Fruit fly (Drosophila melanogaster) whole organism, prepupa: ENCODE data around the gene lute.

ENCODE experiments used
- Blimp-1 ChIP-seq: fragments of 200-800 bp; sonication (Bioruptor generic); optimal IDR thresholded peaks from 3 replicates; lab custom pipeline; 2017; ENCODE audit warnings: missing biosample characterization, missing genetic modification characterization, mild to moderate bottlenecking, moderate library complexity, missing genetic modification reagents
- CG10631 ChIP-seq: fragments of 200-800 bp; sonication (Bioruptor generic); optimal IDR thresholded peaks from 2 replicates; lab custom pipeline; 2016; ENCODE audit warnings: missing biosample characterization, missing genetic modification characterization
- CG10669 ChIP-seq: fragments of 200-800 bp; sonication (Bioruptor generic); optimal IDR thresholded peaks from 3 replicates; lab custom pipeline; 2018; ENCODE audit warnings: missing biosample characterization, mild to moderate bottlenecking, missing genetic modification characterization, moderate library complexity
- CG11294 ChIP-seq: fragments of 200-800 bp; sonication (Bioruptor generic); IDR thresholded peaks from 2 replicates; pipeline ENCODE4 v1.3.6; 2022; ENCODE audit warnings: missing biosample characterization, missing genetic modification characterization
- CG11762 ChIP-seq: fragments of 200-800 bp; sonication (Bioruptor generic); optimal IDR thresholded peaks from 3 replicates; lab custom pipeline; 2016; ENCODE audit warnings: missing biosample characterization, missing genetic modification characterization; ENCODE audit not compliant: insufficient read depth
- CG11902 ChIP-seq: fragments of 200-800 bp; sonication (Bioruptor generic); optimal IDR thresholded peaks from 3 replicates; lab custom pipeline; 2016; ENCODE audit warnings: missing biosample characterization, missing genetic modification characterization
- CG15336 ChIP-seq: fragments of 200-800 bp; sonication (Bioruptor generic); IDR thresholded peaks from 2 replicates; pipeline ENCODE4 v1.3.6; 2022; ENCODE audit warnings: missing biosample characterization, missing genetic modification characterization
- CG16779 ChIP-seq: fragments of 200-800 bp; sonication (Bioruptor generic); optimal IDR thresholded peaks from 3 replicates; lab custom pipeline; 2017; ENCODE audit warnings: missing biosample characterization, mild to moderate bottlenecking, missing genetic modification characterization
- CG3032 ChIP-seq: fragments of 200-800 bp; optimal IDR thresholded peaks from 2 replicates; lab custom pipeline; 2019; ENCODE audit warnings: missing biosample characterization, mild to moderate bottlenecking, missing genetic modification characterization, moderate library complexity
- CG32006 ChIP-seq: fragments of 200-800 bp; sonication (Bioruptor generic); optimal IDR thresholded peaks from 3 replicates; lab custom pipeline; 2017; ENCODE audit warnings: missing biosample characterization, mild to moderate bottlenecking, missing genetic modification characterization
- CG3919 ChIP-seq: fragments of 200-800 bp; sonication (Bioruptor generic); optimal IDR thresholded peaks from 3 replicates; lab custom pipeline; 2016; ENCODE audit warnings: missing biosample characterization, missing genetic modification characterization
- CG4318 ChIP-seq: fragments of 200-800 bp; sonication (Bioruptor generic); optimal IDR thresholded peaks from 3 replicates; lab custom pipeline; 2017; ENCODE audit warnings: missing biosample characterization, mild to moderate bottlenecking, missing genetic modification characterization
- CG6163 ChIP-seq: fragments of 200-800 bp; sonication (Bioruptor generic); IDR thresholded peaks from 3 replicates; pipeline ENCODE4 v1.3.6; 2022; ENCODE audit warnings: missing biosample characterization, missing genetic modification characterization
- CG6792 ChIP-seq: fragments of 200-800 bp; sonication (Bioruptor generic); optimal IDR thresholded peaks from 3 replicates; lab custom pipeline; 2016; ENCODE audit warnings: missing biosample characterization, missing genetic modification characterization
- CG8119 ChIP-seq: fragments of 200-800 bp; sonication (Bioruptor generic); IDR thresholded peaks from 3 replicates; pipeline ENCODE4 v1.3.6; 2022; ENCODE audit warnings: missing biosample characterization, missing genetic modification characterization
- CG8319 ChIP-seq: fragments of 200-800 bp; sonication (Bioruptor generic); optimal IDR thresholded peaks from 3 replicates; lab custom pipeline; 2016; ENCODE audit warnings: missing biosample characterization, missing genetic modification characterization
- CG9139 ChIP-seq: fragments of 200-800 bp; sonication (Bioruptor generic); optimal IDR thresholded peaks from 3 replicates; lab custom pipeline; 2017; ENCODE audit warnings: missing biosample characterization, mild to moderate bottlenecking, missing genetic modification characterization
- Eip75B ChIP-seq: fragments of 200-800 bp; sonication (Bioruptor generic); optimal IDR thresholded peaks from 3 replicates; lab custom pipeline; 2016; ENCODE audit warnings: missing biosample characterization, missing genetic modification characterization
- Eip78C ChIP-seq: fragments of 200-800 bp; sonication (Bioruptor generic); peaks from one replicate; lab custom pipeline; 2016; ENCODE audit warnings: missing biosample characterization, missing genetic modification characterization
- Eip93F ChIP-seq: fragments of 200-800 bp; sonication (Bioruptor generic); optimal IDR thresholded peaks from 2 replicates; lab custom pipeline; 2016; ENCODE audit warnings: missing biosample characterization, mild to moderate bottlenecking, missing genetic modification characterization
- Ets96B ChIP-seq: fragments of 200-800 bp; optimal IDR thresholded peaks from 2 replicates; lab custom pipeline; 2019; ENCODE audit warnings: missing biosample characterization, mild to moderate bottlenecking, missing genetic modification characterization, moderate library complexity
- Gug ChIP-seq: fragments of 200-800 bp; sonication (Bioruptor generic); IDR thresholded peaks from 2 replicates; pipeline ENCODE4 v1.3.6; 2022; ENCODE audit warnings: missing biosample characterization, missing genetic modification characterization
- Hr4 ChIP-seq: fragments of 200-800 bp; sonication (Bioruptor generic); optimal IDR thresholded peaks from 3 replicates; lab custom pipeline; 2016; ENCODE audit warnings: missing biosample characterization, missing genetic modification characterization
- Lpt ChIP-seq: fragments of 200-800 bp; sonication (Bioruptor generic); optimal IDR thresholded peaks from 3 replicates; lab custom pipeline; 2016; ENCODE audit warnings: missing biosample characterization, missing genetic modification characterization
- Met ChIP-seq: fragments of 200-800 bp; sonication (Bioruptor generic); optimal IDR thresholded peaks from 3 replicates; lab custom pipeline; 2016; ENCODE audit warnings: missing biosample characterization, missing genetic modification characterization
- OdsH ChIP-seq: fragments of 200-800 bp; sonication (Bioruptor generic); optimal IDR thresholded peaks from 3 replicates; lab custom pipeline; 2016; ENCODE audit warnings: missing biosample characterization, missing genetic modification characterization
- Smox ChIP-seq: fragments of 200-800 bp; sonication (Bioruptor generic); optimal IDR thresholded peaks from 3 replicates; lab custom pipeline; 2016; ENCODE audit warnings: missing biosample characterization, missing genetic modification characterization
- Sox102F ChIP-seq: fragments of 200-800 bp; sonication (Bioruptor generic); optimal IDR thresholded peaks from 2 replicates; lab custom pipeline; 2016; ENCODE audit warnings: missing biosample characterization, mild to moderate bottlenecking, missing genetic modification characterization
- Sox14 ChIP-seq: fragments of 200-800 bp; sonication (Bioruptor generic); optimal IDR thresholded peaks from 3 replicates; lab custom pipeline; 2016; ENCODE audit warnings: missing biosample characterization, missing genetic modification characterization
- Sox15 ChIP-seq: fragments of 200-800 bp; sonication (Bioruptor generic); optimal IDR thresholded peaks from 3 replicates; lab custom pipeline; 2016; ENCODE audit warnings: missing biosample characterization, missing genetic modification characterization
- achi ChIP-seq: fragments of 200-800 bp; sonication (Bioruptor generic); optimal IDR thresholded peaks from 3 replicates; lab custom pipeline; 2016; ENCODE audit warnings: missing biosample characterization, missing genetic modification characterization
- acj6 ChIP-seq: fragments of 200-800 bp; sonication (Bioruptor generic); optimal IDR thresholded peaks from 3 replicates; lab custom pipeline; 2016; ENCODE audit warnings: missing biosample characterization, missing genetic modification characterization
- dac ChIP-seq: fragments of 200-800 bp; sonication (Bioruptor generic); optimal IDR thresholded peaks from 2 replicates; lab custom pipeline; 2017; ENCODE audit warnings: missing biosample characterization, mild to moderate bottlenecking, missing genetic modification characterization
- dsx ChIP-seq: fragments of 200-800 bp; optimal IDR thresholded peaks from 3 replicates; lab custom pipeline; 2019; ENCODE audit warnings: missing biosample characterization, mild to moderate bottlenecking, missing genetic modification characterization, moderate library complexity; ENCODE audit not compliant: poor library complexity, severe bottlenecking
- eg ChIP-seq: fragments of 200-800 bp; sonication (Bioruptor generic); IDR thresholded peaks from 3 replicates; pipeline ENCODE4 v1.3.6; 2022; ENCODE audit warnings: missing biosample characterization, missing genetic modification characterization
- esn ChIP-seq: fragments of 200-800 bp; sonication (Bioruptor generic); optimal IDR thresholded peaks from 2 replicates; lab custom pipeline; 2016; ENCODE audit warnings: missing biosample characterization, mild to moderate bottlenecking, missing genetic modification characterization, moderate library complexity
- fd59A ChIP-seq: fragments of 200-800 bp; sonication (Bioruptor generic); optimal IDR thresholded peaks from 2 replicates; lab custom pipeline; 2017; ENCODE audit warnings: missing biosample characterization, mild to moderate bottlenecking, missing genetic modification characterization, missing genetic modification reagents
- fd85E ChIP-seq: fragments of 200-800 bp; sonication (Bioruptor generic); optimal IDR thresholded peaks from 3 replicates; lab custom pipeline; 2016; ENCODE audit warnings: missing biosample characterization, missing genetic modification characterization
- fkh ChIP-seq: fragments of 200-800 bp; sonication (Bioruptor generic); optimal IDR thresholded peaks from 3 replicates; lab custom pipeline; 2017; ENCODE audit warnings: missing biosample characterization, mild to moderate bottlenecking, missing genetic modification characterization, moderate library complexity
- lz ChIP-seq: fragments of 200-800 bp; sonication (Bioruptor generic); optimal IDR thresholded peaks from 3 replicates; lab custom pipeline; 2016; ENCODE audit warnings: missing biosample characterization, missing genetic modification characterization
- salr ChIP-seq, 2 experiments: fragments of 200-800 bp; sonication (Bioruptor generic); optimal IDR thresholded peaks; 3 replicates each; lab custom pipeline; 2016 to 2018; ENCODE audit warnings: missing biosample characterization in 2 of 2, missing genetic modification characterization in 2 of 2, mild to moderate bottlenecking in 1 of 2
- spab ChIP-seq: fragments of 200-800 bp; sonication (Bioruptor generic); optimal IDR thresholded peaks from 2 replicates; lab custom pipeline; 2017; ENCODE audit warnings: missing biosample characterization, mild to moderate bottlenecking, missing genetic modification characterization, missing genetic modification reagents
- ss ChIP-seq, 2 experiments: fragments of 200-800 bp; sonication (Bioruptor generic); optimal IDR thresholded peaks; 2 replicates in 1 of 2; 3 replicates in 1 of 2; lab custom pipeline; 2017 to 2018; ENCODE audit warnings: mild to moderate bottlenecking in 2 of 2, missing biosample characterization in 2 of 2, missing genetic modification characterization in 2 of 2, moderate library complexity in 1 of 2
- svp ChIP-seq: fragments of 200-800 bp; sonication (Bioruptor generic); peaks from one replicate; lab custom pipeline; 2016; ENCODE audit warnings: missing biosample characterization, missing genetic modification characterization
- topi ChIP-seq: fragments of 200-800 bp; sonication (Bioruptor generic); optimal IDR thresholded peaks from 3 replicates; lab custom pipeline; 2016; ENCODE audit warnings: missing biosample characterization, missing genetic modification characterization
- vri ChIP-seq: fragments of 200-800 bp; sonication (Bioruptor generic); optimal IDR thresholded peaks from 3 replicates; lab custom pipeline; 2016; ENCODE audit warnings: missing biosample characterization, mild to moderate bottlenecking, missing genetic modification characterization

The lute gene

dm6 chr3R:17391313-17391845 is 11.6 kb downstream of the lute start, which contains the start of the genes Brf and sds22 (continued):
- TF ChIP-seq CG16779 (tag; lab: Kevin White, UChicago) = peak; percentile 77
- peak; percentile 95 for TF ChIP-seq achi (GFP tag; lab: Kevin White, UChicago)
- TF ChIP-seq Eip78C = peak; percentile 97
- TF ChIP-seq topi = peak; percentile 96
- peak; percentile 96 for TF ChIP-seq CG3032 (tag; lab: Kevin White, UChicago)
- TF ChIP-seq OdsH (GFP tag; lab: Kevin White, UChicago) = peak; percentile 97
- TF ChIP-seq Eip75B (GFP tag; lab: Kevin White, UChicago) = peak; percentile 94
- TF ChIP-seq CG11762 (GFP tag; lab: Kevin White, UChicago) = peak; percentile 92
- peak; percentile 91 for TF ChIP-seq Lpt (GFP tag; lab: Kevin White, UChicago)
- TF ChIP-seq esn (GFP tag; lab: Kevin White, UChicago) = peak; percentile 97
- peak; percentile 95 for TF ChIP-seq CG3919 (GFP tag; lab: Kevin White, UChicago)
- peak; percentile 89 for TF ChIP-seq CG15336
- TF ChIP-seq CG9139 (GFP tag; lab: Kevin White, UChicago) = peak; percentile 85
- TF ChIP-seq Eip93F (GFP tag; lab: Kevin White, UChicago) = peak; percentile 86
- TF ChIP-seq Sox102F (GFP tag; lab: Kevin White, UChicago) = peak; percentile 94
- peak; percentile 96 for TF ChIP-seq Hr4
- peak; percentile 98 for TF ChIP-seq CG10631 (GFP tag; lab: Kevin White, UChicago)
- peak; percentile 90 for TF ChIP-seq vri
- TF ChIP-seq lz (GFP tag; lab: Kevin White, UChicago) = peak; percentile 97
- TF ChIP-seq Met (GFP tag; lab: Kevin White, UChicago) = peak; percentile 96
- peak; percentile 94 for TF ChIP-seq Sox15 (GFP tag; lab: Kevin White, UChicago)
- peak; percentile 93 for TF ChIP-seq CG11902
- TF ChIP-seq Sox14 = peak; percentile 96

dm6 chr3R:17394318-17395188 is 14.8 kb downstream of the lute start, which contains the start of gene CREG:
Gene CREG, minus strand, starts transcription at chr3R:17394640.
- TF ChIP-seq Ets96B (no peak), topi (peak; percentile 65), acj6 (GFP tag; lab: Kevin White, UChicago) (peak; percentile 32), CG10669 (GFP tag; lab: Kevin White, UChicago) (peak; percentile 6), CG8319 (GFP tag; lab: Kevin White, UChicago) (no peak), CG3919 (GFP tag; lab: Kevin White, UChicago) (peak; percentile 53), fd85E (GFP tag; lab: Kevin White, UChicago) (no peak), Blimp-1 (peak; percentile 11), vri (peak; percentile 10), eg (GFP tag; lab: Robert Waterston, UW) (no peak), svp (GFP tag; lab: Kevin White, UChicago) (peak; percentile 96), fkh (GFP tag; lab: Kevin White, UChicago) (peak; percentile 20), ss (GFP tag; optimal IDR thresholded peaks at IDR 0.05; lab: Kevin White, UChicago) (peak; percentile 5 to 24), Gug (GFP tag; lab: Robert Waterston, UW) (no peak), CG32006 (GFP tag; lab: Kevin White, UChicago) (peak; percentile 69), esn (GFP tag; lab: Kevin White, UChicago) (peak; percentile 72), fd59A (GFP tag; lab: Kevin White, UChicago) (no peak), Eip78C (peak; percentile 88), spab (GFP tag; lab: Kevin White, UChicago) (peak; percentile 2), lz (GFP tag; lab: Kevin White, UChicago) (peak; percentile 43), CG6163 (GFP tag; lab: Robert Waterston, UW) (peak; percentile 33; the same call in 1 of the 3 replicates), CG6792 (GFP tag; lab: Kevin White, UChicago) (peak; percentile 35), dac (GFP tag; lab: Kevin White, UChicago) (no peak), CG10631 (GFP tag; lab: Kevin White, UChicago) (peak; percentile 10), Eip75B (GFP tag; lab: Kevin White, UChicago) (peak; percentile 51), OdsH (GFP tag; lab: Kevin White, UChicago) (peak; percentile 57), CG8119 (GFP tag; lab: Robert Waterston, UW) (0 out of 3 replicates have a peak, but pooled peaks have one; percentile 15), CG3032 (tag; lab: Kevin White, UChicago) (no peak), dsx (GFP tag; lab: Kevin White, UChicago) (no peak), salr (GFP tag; optimal IDR thresholded peaks at IDR 0.05; lab: Kevin White, UChicago) (peak in 1 of 2 experiments; percentile 73), Smox (GFP tag; lab: Kevin White, UChicago) (peak; percentile 55), CG4318 (GFP tag; lab: Kevin White, UChicago) (peak; percentile 36), Lpt (GFP tag; lab: Kevin White, UChicago) (no peak), CG11294 (GFP tag; lab: Robert Waterston, UW) (no peak)
